Worm (Caenorhabditis elegans) whole organism, L4/young adult: ENCODE data around the gene srz-70.

Experiments
- W03F9.2 ChIP-seq: fragments of 150-350 bp; optimal IDR thresholded peaks from 2 replicates; lab custom pipeline; 2014; ENCODE audit warnings: missing biosample characterization, missing genetic modification characterization
- dao-5 ChIP-seq: sonication (generic microtip); optimal IDR thresholded peaks from 2 replicates; lab custom pipeline; 2016; ENCODE audit warnings: missing genotype, missing genetic modification characterization, moderate library complexity, missing compliant biosample characterization
- him-1 ChIP-seq: sonication (generic microtip); optimal IDR thresholded peaks from 2 replicates; lab custom pipeline; 2016; ENCODE audit warnings: missing genotype, missing genetic modification reagents, missing genetic modification characterization, missing compliant biosample characterization

- no peak for TF ChIP-seq W03F9.2 (tag; lab: Kevin White, UChicago)
- TF ChIP-seq dao-5 (tag; lab: Kevin White, UChicago), result no peak
- no peak for TF ChIP-seq him-1 (tag; lab: Kevin White, UChicago)
Measured at ce11 chrIV:3442513-3442912, 36.3 kb downstream of the srz-70 start.
